Fruit fly (Drosophila melanogaster): Measurements from ENCODE around the gene Raf.

The Raf gene

dm6 chrX:2301069-2301508 is 5.8 kb downstream of the Raf start (continued):
- TF ChIP-seq CG8765 (GFP tag; IDR thresholded peaks at IDR 0.05), result no peak
- no peak for TF ChIP-seq ssp (GFP tag; IDR thresholded peaks at IDR 0.05)
- no peak for TF ChIP-seq CG6854 (GFP tag; optimal IDR thresholded peaks at IDR 0.05)
- peak in 1 of 2 experiments; percentile 18 for TF ChIP-seq dpn (GFP tag; optimal IDR thresholded peaks at IDR 0.05)
- peak; percentile 61 for TF ChIP-seq lab (GFP tag; optimal IDR thresholded peaks at IDR 0.05)
- no peak for TF ChIP-seq dmrt11E (tag; optimal IDR thresholded peaks at IDR 0.05)
- TF ChIP-seq Atf6 (GFP tag; IDR thresholded peaks at IDR 0.05), result peak; percentile 46
- peak; percentile 42 for TF ChIP-seq D19B (GFP tag; optimal IDR thresholded peaks at IDR 0.05)
- TF ChIP-seq gsb-n (tag; optimal IDR thresholded peaks at IDR 0.05), result no peak
- no peak for TF ChIP-seq Bdp1 (GFP tag; optimal IDR thresholded peaks at IDR 0.05)
- TF ChIP-seq sqz (GFP tag; optimal IDR thresholded peaks at IDR 0.05), result no peak
- TF ChIP-seq wdn (GFP tag; IDR thresholded peaks at IDR 0.05), result no peak
- TF ChIP-seq CG17385 (GFP tag; optimal IDR thresholded peaks at IDR 0.05), result no peak
- no peak for TF ChIP-seq cg (GFP tag; optimal IDR thresholded peaks at IDR 0.05)
- TF ChIP-seq kay (GFP tag; optimal IDR thresholded peaks at IDR 0.05), result no peak
- no peak for TF ChIP-seq her (GFP tag; optimal IDR thresholded peaks at IDR 0.05)
- TF ChIP-seq Spps (tag; optimal IDR thresholded peaks at IDR 0.05), result no peak
- TF ChIP-seq CG9437 (GFP tag; optimal IDR thresholded peaks at IDR 0.05), result no peak
- TF ChIP-seq shn (GFP tag; optimal IDR thresholded peaks at IDR 0.05), result no peak
- no peak for TF ChIP-seq bab2 (GFP tag; optimal IDR thresholded peaks at IDR 0.05)
- no peak for TF ChIP-seq ftz-f1 (GFP tag; optimal IDR thresholded peaks at IDR 0.05)
- TF ChIP-seq CG11247 (GFP tag; IDR thresholded peaks at IDR 0.05), result no peak
- TF ChIP-seq CG1647 (GFP tag; optimal IDR thresholded peaks at IDR 0.05), result no peak
- no peak for TF ChIP-seq Nf-YC (tag; optimal IDR thresholded peaks at IDR 0.05)
- peak; percentile 44 for TF ChIP-seq CG11504 (tag; optimal IDR thresholded peaks at IDR 0.05)
- peak; percentile 49; the same call in 1 of the 2 replicates for TF ChIP-seq Ada2b (GFP tag; IDR thresholded peaks at IDR 0.05)
- TF ChIP-seq ci (GFP tag; IDR thresholded peaks at IDR 0.05), result peak; percentile 6; the same call in 1 of the 3 replicates
- peak; percentile 53 for TF ChIP-seq Fer3 (tag; optimal IDR thresholded peaks at IDR 0.05)
- no peak for TF ChIP-seq Lhr (GFP tag; optimal IDR thresholded peaks at IDR 0.05)
- TF ChIP-seq MBD-R2 (GFP tag; IDR thresholded peaks at IDR 0.05), result no peak
- peak; percentile 7 for TF ChIP-seq salm (tag; optimal IDR thresholded peaks at IDR 0.05)
- TF ChIP-seq Dad (GFP tag; optimal IDR thresholded peaks at IDR 0.05), result no peak
- no peak for TF ChIP-seq CG18764 (GFP tag; optimal IDR thresholded peaks at IDR 0.05)
- no peak for TF ChIP-seq CG4707 (GFP tag; optimal IDR thresholded peaks at IDR 0.05)
- TF ChIP-seq so (GFP tag; IDR thresholded peaks at IDR 0.05), result no peak
- no peak for TF ChIP-seq kni (GFP tag; optimal IDR thresholded peaks at IDR 0.05)
- peak; percentile 48 for TF ChIP-seq CG7839 (tag; optimal IDR thresholded peaks at IDR 0.05)
- no peak for TF ChIP-seq Ravus (GFP tag; IDR thresholded peaks at IDR 0.05)
- no peak for TF ChIP-seq Atf-2 (GFP tag; optimal IDR thresholded peaks at IDR 0.05)
- TF ChIP-seq Eip74EF (GFP tag; optimal IDR thresholded peaks at IDR 0.05), result no peak
- TF ChIP-seq HLH4C (GFP tag; IDR thresholded peaks at IDR 0.05; ENCODE audit: partially characterized antibody), result no peak
- TF ChIP-seq stwl (tag; optimal IDR thresholded peaks at IDR 0.05), result no peak
- TF ChIP-seq chm (GFP tag; IDR thresholded peaks at IDR 0.05), result no peak
- TF ChIP-seq BEAF-32 (GFP tag; optimal IDR thresholded peaks at IDR 0.05), result no peak
- TF ChIP-seq CG12659 (GFP tag; optimal IDR thresholded peaks at IDR 0.05), result no peak
- no peak for TF ChIP-seq unc-4 (GFP tag; IDR thresholded peaks at IDR 0.05; ENCODE audit: partially characterized antibody)
- peak; percentile 40; the same call in 1 of the 2 replicates for TF ChIP-seq gsb (GFP tag; IDR thresholded peaks at IDR 0.05)
- TF ChIP-seq Elba2 (GFP tag; optimal IDR thresholded peaks at IDR 0.05), result no peak
- TF ChIP-seq gcm (GFP tag; optimal IDR thresholded peaks at IDR 0.05), result no peak
- TF ChIP-seq cwo (GFP tag; optimal IDR thresholded peaks at IDR 0.05), result peak; percentile 59
- TF ChIP-seq Oli (tag; optimal IDR thresholded peaks at IDR 0.05), result peak; percentile 41
